Worm (Caenorhabditis elegans): Measurements from ENCODE around the gene set-2.

The set-2 gene

DNA sequence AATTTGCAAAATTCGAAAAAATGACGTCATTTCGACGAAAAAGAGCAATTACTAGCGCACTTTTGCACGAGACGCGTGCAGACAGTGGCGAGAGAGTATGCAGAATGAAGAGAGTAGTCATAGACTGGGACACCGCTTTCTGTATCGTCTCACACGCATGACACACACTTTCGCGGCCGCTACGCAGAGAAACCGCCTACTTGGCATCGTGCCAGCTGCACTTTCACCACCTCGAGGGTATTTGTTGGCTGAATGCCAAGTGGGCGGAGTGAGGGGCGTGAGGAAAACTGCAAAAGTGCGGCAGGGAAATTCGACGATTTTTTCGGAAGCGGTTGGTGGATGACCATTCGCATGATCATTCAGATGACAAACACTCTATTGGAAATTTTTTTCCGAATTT lies 30.3 kb downstream of the set-2 start (continued):
- TF ChIP-seq ZK546.5 (tag; optimal IDR thresholded peaks at IDR 0.05): peak; percentile 58
- TF ChIP-seq nhr-237 (tag; optimal IDR thresholded peaks at IDR 0.05): no peak
- peak; percentile 95 for TF ChIP-seq ceh-28 (tag; optimal IDR thresholded peaks at IDR 0.05)
- TF ChIP-seq eor-1 (tag; optimal IDR thresholded peaks at IDR 0.05): peak in 1 of 2 experiments; percentile 2
- TF ChIP-seq nfya-1 (tag; optimal IDR thresholded peaks at IDR 0.05; ENCODE audit: insufficient read depth): peak; percentile 99
- TF ChIP-seq jun-1 (tag; optimal IDR thresholded peaks at IDR 0.05): peak; percentile 98
- peak; percentile 100 for TF ChIP-seq nhr-23 (tag; optimal IDR thresholded peaks at IDR 0.05)
- TF ChIP-seq pqm-1 (tag; optimal IDR thresholded peaks at IDR 0.05): peak; percentile 96
- TF ChIP-seq pha-4 (tag; optimal IDR thresholded peaks at IDR 0.05): peak; percentile 99
- peak; percentile 98 for TF ChIP-seq lsy-12 (tag; optimal IDR thresholded peaks at IDR 0.05)
- TF ChIP-seq nhr-77 (tag; optimal IDR thresholded peaks at IDR 0.05): peak; percentile 93
- peak; percentile 82 for TF ChIP-seq ama-1 (optimal IDR thresholded peaks at IDR 0.05)
- peak; percentile 4 for TF ChIP-seq ztf-11 (tag; optimal IDR thresholded peaks at IDR 0.05)
- TF ChIP-seq nhr-43 (tag; optimal IDR thresholded peaks at IDR 0.05; ENCODE audit: poor library complexity, severe bottlenecking): peak; percentile 98
- no peak for TF ChIP-seq nhr-67 (tag; optimal IDR thresholded peaks at IDR 0.05)
- TF ChIP-seq snpc-4 (tag; optimal IDR thresholded peaks at IDR 0.05): peak; percentile 92
- TF ChIP-seq sea-2 (GFP tag; optimal IDR thresholded peaks at IDR 0.05): peak; percentile 87
- TF ChIP-seq lin-15B (tag; optimal IDR thresholded peaks at IDR 0.05): peak; percentile 96
- TF ChIP-seq fos-1 (tag; optimal IDR thresholded peaks at IDR 0.05): peak; percentile 97
- peak; percentile 84 for TF ChIP-seq zag-1 (tag; optimal IDR thresholded peaks at IDR 0.05)
- TF ChIP-seq ceh-16 (tag; optimal IDR thresholded peaks at IDR 0.05): peak; percentile 76

ce11 chrIII:4899035-4899578 lies 30.9 kb downstream of the set-2 start, which contains the start of gene nhl-2:
TSS of gene nhl-2 (minus strand) at chrIII:4899085.
- TF ChIP-seq ztf-11 (tag; optimal IDR thresholded peaks at IDR 0.05) (no peak), mdl-1 (tag; optimal IDR thresholded peaks at IDR 0.05) (no peak), fkh-2 (tag; optimal IDR thresholded peaks at IDR 0.05) (no peak), nhr-237 (tag; optimal IDR thresholded peaks at IDR 0.05) (no peak), nhr-28 (tag; optimal IDR thresholded peaks at IDR 0.05) (no peak), ceh-9 (tag; optimal IDR thresholded peaks at IDR 0.05) (no peak), nhr-76 (tag; optimal IDR thresholded peaks at IDR 0.05) (no peak), unc-39 (tag; optimal IDR thresholded peaks at IDR 0.05) (no peak), egl-27 (tag; optimal IDR thresholded peaks at IDR 0.05) (no peak), lin-15B (tag; optimal IDR thresholded peaks at IDR 0.05) (no peak)

- TF ChIP-seq nhr-67 (tag; optimal IDR thresholded peaks at IDR 0.05) (no peak), nhr-43 (tag; optimal IDR thresholded peaks at IDR 0.05; ENCODE audit: poor library complexity, severe bottlenecking) (no peak), skn-1 (tag; optimal IDR thresholded peaks at IDR 0.05) (no peak), egl-5 (tag; optimal IDR thresholded peaks at IDR 0.05) (no peak), jun-1 (tag; optimal IDR thresholded peaks at IDR 0.05) (no peak), R02D3.7 (tag; optimal IDR thresholded peaks at IDR 0.05) (no peak), nhr-23 (tag; optimal IDR thresholded peaks at IDR 0.05) (no peak), nhr-11 (tag; optimal IDR thresholded peaks at IDR 0.05) (no peak), nhr-12 (tag; optimal IDR thresholded peaks at IDR 0.05) (no peak), fkh-10 (GFP tag; optimal IDR thresholded peaks at IDR 0.05) (no peak)
Observed at ce11 chrIII:4895313-4895712, 34.7 kb downstream of the set-2 start.

ce11 chrIII:4893540-4893939 lies 36.5 kb downstream of the set-2 start, which contains the start of gene F26F4.6:
TSS of gene F26F4.6 (minus strand) at chrIII:4893640.
- no peak for TF ChIP-seq nhr-77 (tag; optimal IDR thresholded peaks at IDR 0.05)
- no peak for TF ChIP-seq lsy-12 (tag; optimal IDR thresholded peaks at IDR 0.05)
- TF ChIP-seq nhr-237 (tag; optimal IDR thresholded peaks at IDR 0.05): no peak
- TF ChIP-seq daf-12 (tag; optimal IDR thresholded peaks at IDR 0.05): no peak
- TF ChIP-seq nhr-23 (tag; optimal IDR thresholded peaks at IDR 0.05): no peak
- TF ChIP-seq aly-2 (tag; optimal IDR thresholded peaks at IDR 0.05): no peak
- TF ChIP-seq sea-2 (GFP tag; optimal IDR thresholded peaks at IDR 0.05): no peak
- no peak for TF ChIP-seq elt-2 (tag; optimal IDR thresholded peaks at IDR 0.05)
- TF ChIP-seq elt-3 (tag; optimal IDR thresholded peaks at IDR 0.05): no peak
- TF ChIP-seq nhr-28 (tag; optimal IDR thresholded peaks at IDR 0.05): no peak
- TF ChIP-seq nhr-11 (tag; optimal IDR thresholded peaks at IDR 0.05): no peak
- TF ChIP-seq lin-15B (tag; optimal IDR thresholded peaks at IDR 0.05): no peak
- no peak for TF ChIP-seq ztf-4 (tag; optimal IDR thresholded peaks at IDR 0.05)
- TF ChIP-seq fkh-10 (GFP tag; optimal IDR thresholded peaks at IDR 0.05): no peak
- TF ChIP-seq mml-1 (tag; optimal IDR thresholded peaks at IDR 0.05): no peak
- TF ChIP-seq nhr-67 (tag; optimal IDR thresholded peaks at IDR 0.05): no peak
- TF ChIP-seq mdl-1 (tag; optimal IDR thresholded peaks at IDR 0.05): no peak

All from whole organism, L3 larva.